Fruit fly (Drosophila melanogaster): Measurements from ENCODE around the gene CG3909.

- TF ChIP-seq h (optimal IDR thresholded peaks at IDR 0.05), result no peak
- no peak for TF ChIP-seq Sin3A (optimal IDR thresholded peaks at IDR 0.05)
- no peak for TF ChIP-seq psq (optimal IDR thresholded peaks at IDR 0.05)
Observed at dm6 chr3R:10059952-10060351, 16.9 kb downstream of the CG3909 start, which contains the start of gene Npc2c.
